Worm (Caenorhabditis elegans): Measurements from ENCODE around the gene F54D5.9.
"Not testable (repeated sequence)": the region's sequence is repeated elsewhere in the genome, so short reads cannot be mapped to it uniquely, and the experiment has no call there.

F54D5.9 gene

DNA sequence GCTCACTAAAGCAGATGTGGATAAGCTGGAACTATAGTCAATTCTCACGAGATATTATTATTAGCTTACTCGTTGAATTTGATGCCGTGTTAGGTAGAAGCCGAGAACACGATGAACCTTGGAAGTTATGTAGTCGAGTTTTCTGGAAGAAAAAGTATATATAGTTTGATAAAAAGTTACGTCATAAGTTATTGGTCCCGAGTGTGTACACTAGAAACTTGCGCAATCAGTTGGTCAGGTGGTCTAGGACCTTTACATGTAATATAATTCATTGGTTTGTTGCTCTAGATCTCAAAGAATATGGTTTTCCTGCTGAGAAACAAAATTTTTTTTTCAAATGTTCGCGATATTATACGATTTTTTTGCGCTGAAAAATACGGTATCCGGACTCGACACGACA, 8.7 kb downstream of the F54D5.9 start:
- TF ChIP-seq Y53G8AR.9 (GFP tag; conservative IDR thresholded peaks at IDR 0.05) (no peak), unc-62 (GFP tag; optimal IDR thresholded peaks at IDR 0.05) (no peak), lag-1 (GFP tag; IDR thresholded peaks at IDR 0.05) (no peak)

DNA sequence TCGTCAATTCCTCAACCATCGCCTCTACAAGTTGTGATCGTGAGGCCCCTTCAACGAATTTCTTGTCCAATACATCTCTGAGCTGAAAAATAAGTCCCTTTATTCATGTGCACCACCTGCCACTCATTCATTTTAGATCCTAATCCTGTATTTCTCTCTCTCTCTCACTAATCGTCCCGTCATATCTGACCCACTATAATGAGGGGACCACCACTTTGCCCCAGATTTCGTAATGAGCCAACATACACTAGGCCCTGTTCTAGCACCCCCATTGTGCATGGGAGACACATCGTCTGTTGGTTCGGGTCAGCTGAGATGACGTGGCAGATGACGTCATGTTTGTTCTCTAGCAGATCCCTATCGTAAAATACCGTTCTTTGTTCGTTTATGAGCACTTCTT, 9.2 kb downstream of the F54D5.9 start:
- no peak for TF ChIP-seq madf-6 (GFP tag; IDR thresholded peaks at IDR 0.05)
- no peak for TF ChIP-seq ztf-28 (GFP tag; IDR thresholded peaks at IDR 0.05)
- TF ChIP-seq cebp-1 (GFP tag; IDR thresholded peaks at IDR 0.05) = no peak
- peak; percentile 40 for TF ChIP-seq cebp-1 (tag; optimal IDR thresholded peaks at IDR 0.05)
- TF ChIP-seq ztf-26 (tag; optimal IDR thresholded peaks at IDR 0.05) = no peak
- TF ChIP-seq lir-1 (GFP tag; conservative IDR thresholded peaks at IDR 0.05) = no peak
- TF ChIP-seq madf-8 (GFP tag; conservative IDR thresholded peaks at IDR 0.05) = no peak
- 0 out of 2 replicates have a peak, but pooled peaks have one; percentile 21 for TF ChIP-seq aptf-2 (GFP tag; conservative IDR thresholded peaks at IDR 0.05)
- TF ChIP-seq lag-1 (GFP tag; IDR thresholded peaks at IDR 0.05) = 0 out of 2 replicates have a peak, but pooled peaks have one; percentile 52

DNA sequence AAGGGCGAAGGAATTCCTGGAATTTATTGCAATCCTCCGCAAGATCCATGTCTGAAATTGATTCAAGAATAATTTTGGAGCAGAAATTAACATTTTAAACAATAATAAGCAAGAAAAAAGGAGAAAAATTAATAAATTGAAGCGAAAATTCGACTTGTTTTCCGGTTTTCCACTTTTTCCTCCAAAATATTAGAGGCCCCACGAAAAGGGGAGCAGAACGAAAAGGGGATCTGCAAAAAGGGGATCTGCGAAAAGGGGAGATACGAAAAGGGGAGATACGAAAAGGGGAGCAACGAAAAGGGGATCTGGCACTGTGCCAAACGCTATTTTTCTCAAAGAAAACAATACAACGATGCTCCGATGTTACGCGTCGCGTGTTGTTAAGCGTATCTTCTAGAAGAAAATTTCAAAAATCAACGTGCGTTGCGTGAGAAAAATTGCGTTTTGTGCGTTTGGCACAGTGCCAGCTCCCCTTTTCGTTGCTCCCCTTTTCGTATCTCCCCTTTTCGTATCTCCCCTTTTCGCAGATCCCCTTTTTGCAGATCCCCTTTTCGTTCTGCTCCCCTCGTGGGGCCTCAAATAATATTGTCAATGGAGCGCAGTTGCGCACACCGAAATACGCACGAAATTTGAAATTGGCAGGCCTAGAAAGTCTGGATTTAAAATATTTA, 10.1 kb downstream of the F54D5.9 start, which contains the start of gene Y62F5A.12:
Y62F5A.12 (minus strand) TSS at position 51 of the 671 bp plus-strand sequence.
- TF ChIP-seq somi-1 (GFP tag; optimal IDR thresholded peaks at IDR 0.05) (peak; percentile 47), hrde-1 (tag; optimal IDR thresholded peaks at IDR 0.05; ENCODE audit: borderline replicate concordance) (peak; percentile 1), attf-5 (GFP tag; optimal IDR thresholded peaks at IDR 0.05) (peak; percentile 94), K11D2.4 (GFP tag; IDR thresholded peaks at IDR 0.05) (peak; percentile 95), F39B2.1 (GFP tag; IDR thresholded peaks at IDR 0.05) (peak; percentile 34; the same call in 1 of the 2 replicates), Y67H2A.10 (GFP tag; conservative IDR thresholded peaks at IDR 0.05) (peak; percentile 93), efl-1 (GFP tag; optimal IDR thresholded peaks at IDR 0.05) (peak; percentile 52), ceh-100 (GFP tag; IDR thresholded peaks at IDR 0.05) (peak; percentile 99), lin-54 (GFP tag; optimal IDR thresholded peaks at IDR 0.05) (peak; percentile 92), madf-8 (GFP tag; conservative IDR thresholded peaks at IDR 0.05) (peak; percentile 96), lsl-1 (GFP tag; optimal IDR thresholded peaks at IDR 0.05) (peak; percentile 78), gei-17 (GFP tag; optimal IDR thresholded peaks at IDR 0.05) (peak; percentile 1), lir-1 (GFP tag; conservative IDR thresholded peaks at IDR 0.05) (peak; percentile 92), cebp-2 (GFP tag; IDR thresholded peaks at IDR 0.05) (0 out of 2 replicates have a peak, but pooled peaks have one; percentile 67), die-1 (tag; optimal IDR thresholded peaks at IDR 0.05) (peak; percentile 37), hmg-1.2 (GFP tag; IDR thresholded peaks at IDR 0.05) (peak; percentile 81), C06A6.2 (GFP tag; conservative IDR thresholded peaks at IDR 0.05) (peak; percentile 82), tlf-1 (GFP tag; optimal IDR thresholded peaks at IDR 0.05) (peak; percentile 68), ceh-58 (GFP tag; IDR thresholded peaks at IDR 0.05) (peak; percentile 94; the same call in 1 of the 2 replicates), ZK185.1 (tag; optimal IDR thresholded peaks at IDR 0.05; ENCODE audit: poor library complexity, severe bottlenecking) (peak; percentile 71), dox-1 (GFP tag; IDR thresholded peaks at IDR 0.05) (peak; percentile 98), lin-35 (GFP tag; optimal IDR thresholded peaks at IDR 0.05) (peak in 1 of 3 experiments; percentile 84), T07F8.4 (tag; optimal IDR thresholded peaks at IDR 0.05) (peak; percentile 86), egl-44 (GFP tag; IDR thresholded peaks at IDR 0.05) (peak; percentile 86; the same call in 1 of the 2 replicates), akir-1 (GFP tag; optimal IDR thresholded peaks at IDR 0.05) (peak; percentile 82), B0261.1 (tag; optimal IDR thresholded peaks at IDR 0.05) (peak; percentile 20), snpc-4 (tag; optimal IDR thresholded peaks at IDR 0.05) (peak in 3 of 4 experiments; percentile 43 to 70 (median 65)), F22D6.2 (tag; optimal IDR thresholded peaks at IDR 0.05) (peak; percentile 54), nfyb-1 (GFP tag; IDR thresholded peaks at IDR 0.05) (peak; percentile 94), F37B4.10 (GFP tag; IDR thresholded peaks at IDR 0.05) (peak; percentile 95), mel-28 (tag; optimal IDR thresholded peaks at IDR 0.05; ENCODE audit: borderline replicate concordance) (peak; percentile 43), Y53G8AR.9 (GFP tag; conservative IDR thresholded peaks at IDR 0.05) (peak; percentile 93), F33H1.4 (GFP tag; IDR thresholded peaks at IDR 0.05) (peak; percentile 80), rec-8 (tag; optimal IDR thresholded peaks at IDR 0.05) (peak; percentile 31 to 51)
- not testable (repeated sequence) for TF ChIP-seq snpc-4 (GFP tag; optimal IDR thresholded peaks at IDR 0.05)
